Worm (Caenorhabditis elegans) whole organism, L2 larva: ENCODE results near the gene F41H10.5.

Source experiments
- C34F6.9 ChIP-seq: fragments of 150-350 bp; optimal IDR thresholded peaks from 2 replicates; lab custom pipeline; 2014; ENCODE audit warnings: missing biosample characterization, missing genetic modification characterization
- F13H6.1 ChIP-seq: sonication (generic microtip); optimal IDR thresholded peaks from 2 replicates; lab custom pipeline; 2016; ENCODE audit warnings: missing genetic modification characterization, missing compliant biosample characterization
- Y55F3AM.14 ChIP-seq: fragments of 200-800 bp; sonication (Bioruptor generic); optimal IDR thresholded peaks from 2 replicates; lab custom pipeline; 2018; ENCODE audit warnings: mild to moderate bottlenecking, missing genetic modification characterization, missing compliant biosample characterization
- ZK546.5 ChIP-seq: sonication (generic microtip); optimal IDR thresholded peaks from 2 replicates; lab custom pipeline; 2017; ENCODE audit warnings: missing biosample characterization, missing genetic modification characterization
- alr-1 ChIP-seq: fragments of 150-350 bp; optimal IDR thresholded peaks from 2 replicates; lab custom pipeline; 2014; ENCODE audit warnings: missing biosample characterization, missing genetic modification characterization
- blmp-1 ChIP-seq: sonication (generic microtip); optimal IDR thresholded peaks from 2 replicates; lab custom pipeline; 2017; ENCODE audit warnings: missing genetic modification characterization, mild to moderate bottlenecking, missing compliant biosample characterization, antibody characterized with exemption, moderate library complexity; ENCODE audit not compliant: insufficient read depth
- ceh-82 ChIP-seq: fragments of 150-350 bp; optimal IDR thresholded peaks from 2 replicates; lab custom pipeline; 2014; ENCODE audit warnings: missing biosample characterization, missing genetic modification characterization
- crh-2 ChIP-seq: sonication (generic microtip); optimal IDR thresholded peaks from 2 replicates; lab custom pipeline; 2017; ENCODE audit warnings: missing biosample characterization, missing genetic modification characterization
- egl-27 ChIP-seq: sonication (generic microtip); optimal IDR thresholded peaks from 3 replicates; lab custom pipeline; 2017; ENCODE audit warnings: missing biosample characterization, missing genetic modification reagents, missing genetic modification characterization
- elt-3 ChIP-seq: sonication (generic microtip); optimal IDR thresholded peaks from 2 replicates; lab custom pipeline; 2017; ENCODE audit warnings: missing biosample characterization, missing genetic modification characterization
- fos-1 ChIP-seq: fragments of 150-350 bp; optimal IDR thresholded peaks from 2 replicates; lab custom pipeline; 2014; ENCODE audit warnings: missing biosample characterization, missing genetic modification characterization
- gmeb-1 ChIP-seq: fragments of 150-350 bp; optimal IDR thresholded peaks from 2 replicates; lab custom pipeline; 2014; ENCODE audit warnings: missing biosample characterization, missing genetic modification characterization
- lin-13 ChIP-seq: fragments of 150-350 bp; optimal IDR thresholded peaks from 2 replicates; lab custom pipeline; 2014; ENCODE audit warnings: missing biosample characterization, missing genetic modification reagents, missing genetic modification characterization
- lin-39 ChIP-seq: fragments of 150-350 bp; optimal IDR thresholded peaks from 2 replicates; lab custom pipeline; 2014; ENCODE audit warnings: missing biosample characterization, missing genetic modification reagents, missing genetic modification characterization
- lsy-2 ChIP-seq, 2 experiments: fragments of 150-350 bp in 1 of 2; sonication (generic microtip) in 1 of 2; optimal IDR thresholded peaks; 2 replicates each; lab custom pipeline; 2014 to 2017; ENCODE audit warnings: missing biosample characterization in 2 of 2, missing genetic modification characterization in 2 of 2
- mab-5 ChIP-seq: fragments of 150-350 bp; optimal IDR thresholded peaks from 2 replicates; lab custom pipeline; 2014; ENCODE audit warnings: missing biosample characterization, missing genetic modification characterization
- mbf-1 ChIP-seq: sonication (generic microtip); optimal IDR thresholded peaks from 2 replicates; lab custom pipeline; 2017; ENCODE audit warnings: missing biosample characterization, missing genetic modification characterization
- nhr-10 ChIP-seq: sonication (generic microtip); optimal IDR thresholded peaks from 2 replicates; lab custom pipeline; 2017; ENCODE audit warnings: missing biosample characterization, missing genetic modification characterization
- nhr-129 ChIP-seq: fragments of 150-350 bp; optimal IDR thresholded peaks from 2 replicates; lab custom pipeline; 2014; ENCODE audit warnings: missing biosample characterization, missing genetic modification characterization
- nhr-21 ChIP-seq: fragments of 150-350 bp; optimal IDR thresholded peaks from 2 replicates; lab custom pipeline; 2014; ENCODE audit warnings: missing biosample characterization, missing genetic modification characterization
- nhr-23 ChIP-seq: fragments of 150-350 bp; optimal IDR thresholded peaks from 2 replicates; lab custom pipeline; 2014; ENCODE audit warnings: missing biosample characterization, missing genetic modification reagents, missing genetic modification characterization
- nhr-237 ChIP-seq: fragments of 150-350 bp; optimal IDR thresholded peaks from 2 replicates; lab custom pipeline; 2014; ENCODE audit warnings: missing biosample characterization, missing genetic modification characterization
- nhr-25 ChIP-seq: fragments of 150-350 bp; sonication (generic microtip); optimal IDR thresholded peaks from 3 replicates; lab custom pipeline; 2014; ENCODE audit warnings: missing biosample characterization, missing genetic modification characterization
- nhr-6 ChIP-seq: fragments of 150-350 bp; optimal IDR thresholded peaks from 2 replicates; lab custom pipeline; 2014; ENCODE audit warnings: missing biosample characterization, missing genetic modification characterization
- peb-1 ChIP-seq: fragments of 150-350 bp; optimal IDR thresholded peaks from 2 replicates; lab custom pipeline; 2014; ENCODE audit warnings: missing biosample characterization, missing genetic modification characterization
- sem-4 ChIP-seq: fragments of 150-350 bp; optimal IDR thresholded peaks from 2 replicates; lab custom pipeline; 2014; ENCODE audit warnings: missing biosample characterization, missing genetic modification reagents, missing genetic modification characterization
- skn-1 ChIP-seq: sonication (generic microtip); optimal IDR thresholded peaks from 2 replicates; lab custom pipeline; 2017; ENCODE audit warnings: missing biosample characterization, missing genetic modification characterization
- sma-3 ChIP-seq: sonication (generic microtip); optimal IDR thresholded peaks from 2 replicates; lab custom pipeline; 2016; ENCODE audit warnings: missing genetic modification reagents, missing genetic modification characterization, missing compliant biosample characterization
- sma-9 ChIP-seq, 2 experiments: fragments of 150-350 bp in 1 of 2; sonication (generic microtip) in 1 of 2; optimal IDR thresholded peaks; 2 replicates each; lab custom pipeline; 2014 to 2016; ENCODE audit warnings: missing genetic modification characterization in 2 of 2, mild to moderate bottlenecking in 1 of 2, missing biosample characterization in 1 of 2, missing compliant biosample characterization in 1 of 2, missing genetic modification reagents in 1 of 2, moderate library complexity in 1 of 2
- unc-39 ChIP-seq: fragments of 150-350 bp; optimal IDR thresholded peaks from 2 replicates; lab custom pipeline; 2014; ENCODE audit warnings: missing biosample characterization, missing genetic modification characterization
- unc-55 ChIP-seq: fragments of 150-350 bp; sonication (generic microtip); optimal IDR thresholded peaks from 3 replicates; lab custom pipeline; 2014; ENCODE audit warnings: missing biosample characterization, missing genetic modification reagents, missing genetic modification characterization
- unc-62 ChIP-seq: fragments of 150-350 bp; optimal IDR thresholded peaks from 2 replicates; lab custom pipeline; 2014; ENCODE audit warnings: missing biosample characterization, missing genetic modification reagents, missing genetic modification characterization
- zag-1 ChIP-seq: fragments of 150-350 bp; optimal IDR thresholded peaks from 2 replicates; lab custom pipeline; 2014; ENCODE audit warnings: missing biosample characterization, missing genetic modification characterization
- ztf-11 ChIP-seq: sonication (generic microtip); optimal IDR thresholded peaks from 2 replicates; lab custom pipeline; 2017; ENCODE audit warnings: missing biosample characterization, missing genetic modification characterization
- ztf-4 ChIP-seq: fragments of 150-350 bp; optimal IDR thresholded peaks from 2 replicates; lab custom pipeline; 2014; ENCODE audit warnings: missing biosample characterization, missing genetic modification characterization

F41H10.5 gene

ce11 chrIV:5332178-5332577, 28.5 kb upstream of the F41H10.5 start, which contains the start of gene Y4C6B.3:
Y4C6B.3 (plus strand) TSS chrIV:5332478.
- TF ChIP-seq egl-27 (tag; lab: Kevin White, UChicago) (no peak), alr-1 (tag; lab: Kevin White, UChicago) (no peak), sma-9 (GFP tag; optimal IDR thresholded peaks at IDR 0.05; lab: Kevin White, UChicago) (no peak), sma-9 (tag; optimal IDR thresholded peaks at IDR 0.05; lab: Kevin White, UChicago) (no peak), mbf-1 (tag; lab: Kevin White, UChicago) (no peak), mab-5 (tag; lab: Kevin White, UChicago) (no peak), C34F6.9 (tag; lab: Kevin White, UChicago) (no peak), nhr-129 (no peak), skn-1 (no peak), sem-4 (no peak), fos-1 (tag; lab: Kevin White, UChicago) (no peak), lin-39 (tag; lab: Kevin White, UChicago) (no peak), ztf-11 (tag; lab: Kevin White, UChicago) (no peak), sma-3 (GFP tag; lab: Kevin White, UChicago) (no peak), unc-62 (GFP tag; lab: Kevin White, UChicago) (no peak), nhr-10 (tag; lab: Kevin White, UChicago) (no peak), elt-3 (tag; lab: Kevin White, UChicago) (no peak), zag-1 (tag; lab: Kevin White, UChicago) (no peak)

- TF ChIP-seq nhr-6 (tag; lab: Kevin White, UChicago), result no peak
- TF ChIP-seq unc-39, result no peak
- peak; percentile 4 for TF ChIP-seq sma-3 (GFP tag; lab: Kevin White, UChicago)
- no peak for TF ChIP-seq F13H6.1
- no peak for TF ChIP-seq nhr-23 (tag; lab: Kevin White, UChicago)
- no peak for TF ChIP-seq alr-1 (tag; lab: Kevin White, UChicago)
- no peak for TF ChIP-seq skn-1
- TF ChIP-seq peb-1 (tag; lab: Kevin White, UChicago), result no peak
- peak; percentile 1 for TF ChIP-seq nhr-25
- TF ChIP-seq ztf-4 (tag; lab: Kevin White, UChicago), result no peak
- no peak for TF ChIP-seq ztf-11 (tag; lab: Kevin White, UChicago)
- no peak for TF ChIP-seq zag-1 (tag; lab: Kevin White, UChicago)
- peak; percentile 59 for TF ChIP-seq blmp-1
- TF ChIP-seq nhr-21 (tag; lab: Kevin White, UChicago), result peak; percentile 33
Observed at ce11 chrIV:5333484-5333883, 27.2 kb upstream of the F41H10.5 start.

- TF ChIP-seq Y55F3AM.14 (GFP tag; lab: Kevin White, UChicago), result peak; percentile 19
- TF ChIP-seq unc-55, result peak; percentile 53
- TF ChIP-seq egl-27 (tag; lab: Kevin White, UChicago), result no peak
- TF ChIP-seq unc-39, result no peak
- TF ChIP-seq zag-1 (tag; lab: Kevin White, UChicago), result no peak
- no peak for TF ChIP-seq ceh-82 (tag; lab: Kevin White, UChicago)
- peak; percentile 26 for TF ChIP-seq nhr-25
- TF ChIP-seq sma-3 (GFP tag; lab: Kevin White, UChicago), result peak; percentile 38
- no peak for TF ChIP-seq blmp-1
- TF ChIP-seq lsy-2 (tag; optimal IDR thresholded peaks at IDR 0.05; lab: Kevin White, UChicago), result peak; percentile 39 to 61
- TF ChIP-seq sma-9 (GFP tag; optimal IDR thresholded peaks at IDR 0.05; lab: Kevin White, UChicago), result peak; percentile 58
- no peak for TF ChIP-seq sma-9 (tag; optimal IDR thresholded peaks at IDR 0.05; lab: Kevin White, UChicago)
- peak; percentile 37 for TF ChIP-seq gmeb-1
- TF ChIP-seq fos-1 (tag; lab: Kevin White, UChicago), result peak; percentile 55
- TF ChIP-seq elt-3 (tag; lab: Kevin White, UChicago), result no peak
- peak; percentile 48 for TF ChIP-seq C34F6.9 (tag; lab: Kevin White, UChicago)
- peak; percentile 44 for TF ChIP-seq lin-13 (GFP tag; lab: Kevin White, UChicago)
- peak; percentile 27 for TF ChIP-seq mab-5 (tag; lab: Kevin White, UChicago)
- TF ChIP-seq F13H6.1, result peak; percentile 32
- TF ChIP-seq nhr-21 (tag; lab: Kevin White, UChicago), result peak; percentile 11
- peak; percentile 69 for TF ChIP-seq crh-2 (tag; lab: Kevin White, UChicago)
- no peak for TF ChIP-seq lin-39 (tag; lab: Kevin White, UChicago)
- no peak for TF ChIP-seq nhr-10 (tag; lab: Kevin White, UChicago)
- TF ChIP-seq, all 48 proteins: peak for 14
Observed at ce11 chrIV:5334518-5334917, 26.2 kb upstream of the F41H10.5 start.

ce11 chrIV:5337649-5338048, 23.1 kb upstream of the F41H10.5 start:
- TF ChIP-seq sma-9 (GFP tag; optimal IDR thresholded peaks at IDR 0.05; lab: Kevin White, UChicago) (peak; percentile 8), sma-9 (tag; optimal IDR thresholded peaks at IDR 0.05; lab: Kevin White, UChicago) (no peak), crh-2 (tag; lab: Kevin White, UChicago) (peak; percentile 4), zag-1 (tag; lab: Kevin White, UChicago) (no peak), blmp-1 (peak; percentile 3), ZK546.5 (no peak), nhr-21 (tag; lab: Kevin White, UChicago) (no peak), nhr-25 (peak; percentile 4), nhr-237 (no peak), sma-3 (GFP tag; lab: Kevin White, UChicago) (peak; percentile 18), lin-13 (GFP tag; lab: Kevin White, UChicago) (no peak)
